Worm (Caenorhabditis elegans) whole organism, young adult: ENCODE results near the gene ints-13.

Experiments used
- F33H1.4 ChIP-seq: fragments of 200-800 bp; sonication (Bioruptor generic); IDR thresholded peaks from 2 replicates; pipeline ENCODE4 v1.3.6; 2022; ENCODE audit warnings: missing genetic modification reagents, missing genetic modification characterization, missing compliant biosample characterization
- lin-35 ChIP-seq, 3 experiments: fragments of 150-350 bp in 2 of 3; sonication (generic microtip) in 1 of 3; optimal IDR thresholded peaks; 2 replicates each; lab custom pipeline; 2014 to 2018; ENCODE audit warnings: missing biosample characterization in 3 of 3, missing genetic modification characterization in 3 of 3, missing genetic modification reagents in 3 of 3
- madf-10 ChIP-seq: sonication (generic microtip); optimal IDR thresholded peaks from 2 replicates; lab custom pipeline; 2016; ENCODE audit warnings: mild to moderate bottlenecking, missing genetic modification characterization, missing compliant biosample characterization

DNA sequence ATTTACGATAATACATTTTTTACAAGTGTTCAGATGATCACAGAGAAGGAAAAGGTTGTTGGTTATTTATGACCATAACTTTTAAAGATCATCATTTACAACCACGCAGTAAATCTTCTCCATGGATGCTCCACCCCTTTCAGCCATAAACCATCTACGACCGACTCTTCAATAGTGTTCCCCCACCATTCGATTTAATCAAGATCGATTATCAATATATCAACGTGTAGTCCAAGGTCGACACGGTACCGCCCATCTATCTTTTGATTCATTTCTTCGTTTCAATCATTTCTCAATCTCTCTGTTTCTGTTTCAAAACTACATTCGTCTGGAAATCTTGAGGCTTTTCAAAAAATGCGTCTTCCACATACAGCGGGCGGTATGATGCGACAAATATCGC is 7.6 kb upstream of the ints-13 start, which contains the start of gene aass-1:
- TF ChIP-seq F33H1.4 (GFP tag; lab: Robert Waterston, UW), result no peak
- no peak for TF ChIP-seq lin-35 (GFP tag; optimal IDR thresholded peaks at IDR 0.05; lab: Kevin White, UChicago)
- TF ChIP-seq madf-10 (tag; lab: Kevin White, UChicago), result no peak
